Worm (Caenorhabditis elegans) whole organism, midembryonic: Measurements from ENCODE around the gene nas-33.

ENCODE experiments used
- flt-1 ChIP-seq: fragments of 200-800 bp; sonication (Bioruptor generic); IDR thresholded peaks from 2 replicates; pipeline ENCODE4 v1.3.6; 2022; ENCODE audit warnings: missing genetic modification characterization, missing compliant biosample characterization
- klf-2 ChIP-seq: fragments of 200-800 bp; sonication (Bioruptor generic); conservative IDR thresholded peaks from 2 replicates; pipeline ENCODE4 v1.3.6; 2022; ENCODE audit warnings: missing genetic modification reagents, missing genetic modification characterization, missing compliant biosample characterization
- med-1 ChIP-seq: sonication (generic microtip); optimal IDR thresholded peaks from 2 replicates; lab custom pipeline; 2017; ENCODE audit warnings: missing genetic modification characterization, mild to moderate bottlenecking, missing compliant biosample characterization, antibody characterized with exemption, missing genetic modification reagents; ENCODE audit not compliant: insufficient read depth
- tab-1 ChIP-seq: fragments of 200-800 bp; sonication (Bioruptor generic); IDR thresholded peaks from 2 replicates; pipeline ENCODE4 v1.3.6; 2022; ENCODE audit warnings: missing genetic modification characterization, missing compliant biosample characterization
- ztf-23 ChIP-seq: fragments of 200-800 bp; sonication (Bioruptor generic); IDR thresholded peaks from 2 replicates; pipeline ENCODE4 v1.3.6; 2022; ENCODE audit warnings: missing genetic modification reagents, missing genetic modification characterization, missing compliant biosample characterization
- ztf-29 ChIP-seq: fragments of 200-800 bp; sonication (Bioruptor generic); IDR thresholded peaks from 2 replicates; pipeline ENCODE4 v1.3.6; 2022; ENCODE audit warnings: missing genetic modification reagents, missing genetic modification characterization, missing compliant biosample characterization

DNA sequence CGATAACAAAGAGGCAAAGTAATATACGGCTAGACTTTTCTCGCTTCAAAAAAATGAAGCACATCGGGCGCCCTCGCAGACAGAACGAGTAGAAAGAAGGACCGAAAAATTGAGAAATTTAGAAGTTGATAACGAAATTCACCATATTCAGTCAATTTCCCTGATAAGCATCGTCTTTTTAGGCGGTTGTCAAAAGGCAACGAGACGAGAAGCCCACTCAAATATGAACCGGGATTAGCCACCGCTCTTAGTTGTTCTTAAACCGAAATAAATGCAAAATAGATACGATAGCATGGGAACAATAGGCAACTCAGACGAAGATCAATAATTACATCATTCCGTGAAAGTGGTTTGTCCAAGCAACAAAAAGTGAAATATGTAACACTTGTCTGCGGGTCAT lies 48.1 kb upstream of the nas-33 start:
- TF ChIP-seq flt-1 (GFP tag; lab: Robert Waterston, UW) (no peak), ztf-23 (no peak), tab-1 (GFP tag; lab: Robert Waterston, UW) (no peak), med-1 (GFP tag; lab: Kevin White, UChicago) (no peak), ztf-29 (GFP tag; lab: Robert Waterston, UW) (no peak), klf-2 (GFP tag; lab: Robert Waterston, UW) (no peak)
